Fruit fly (Drosophila melanogaster) whole organism, embryonic: ENCODE measurements around the gene CG8319.

Source experiments
- Adf1 ChIP-seq: fragments of 200-800 bp; sonication (Bioruptor generic); IDR thresholded peaks from 2 replicates; pipeline ENCODE4 v1.3.6; 2022; ENCODE audit warnings: missing biosample characterization, missing genetic modification characterization
- Atf-2 ChIP-seq: fragments of 200-800 bp; sonication (Bioruptor generic); optimal IDR thresholded peaks from 2 replicates; lab custom pipeline; 2016; ENCODE audit warnings: missing biosample characterization, missing genetic modification characterization
- Atf6 ChIP-seq: fragments of 200-800 bp; sonication (Bioruptor generic); IDR thresholded peaks from 2 replicates; pipeline ENCODE4 v1.3.6; 2022; ENCODE audit warnings: missing biosample characterization, missing genetic modification characterization
- BtbVII ChIP-seq: fragments of 200-800 bp; sonication (Bioruptor generic); optimal IDR thresholded peaks from 3 replicates; lab custom pipeline; 2017; ENCODE audit warnings: missing biosample characterization, mild to moderate bottlenecking, missing genetic modification characterization
- CG10366 ChIP-seq: fragments of 200-800 bp; sonication (Bioruptor generic); IDR thresholded peaks from 2 replicates; pipeline ENCODE4 v1.3.6; 2022; ENCODE audit warnings: missing biosample characterization, missing genetic modification characterization
- CG13287 ChIP-seq: fragments of 200-800 bp; sonication (Bioruptor generic); IDR thresholded peaks from 2 replicates; pipeline ENCODE4 v1.3.6; 2022; ENCODE audit warnings: missing biosample characterization, missing genetic modification characterization; ENCODE audit not compliant: partially characterized antibody
- CG13296 ChIP-seq: fragments of 200-800 bp; sonication (Bioruptor generic); optimal IDR thresholded peaks from 3 replicates; lab custom pipeline; 2018; ENCODE audit warnings: missing biosample characterization, mild to moderate bottlenecking, missing genetic modification characterization
- CG13894 ChIP-seq: fragments of 200-800 bp; sonication (Bioruptor generic); optimal IDR thresholded peaks from 3 replicates; lab custom pipeline; 2018; ENCODE audit warnings: missing biosample characterization, mild to moderate bottlenecking, missing genetic modification characterization, moderate library complexity
- CG17328 ChIP-seq: fragments of 200-800 bp; sonication (Bioruptor generic); IDR thresholded peaks from 2 replicates; pipeline ENCODE4 v1.3.6; 2022; ENCODE audit warnings: missing biosample characterization, missing genetic modification characterization
- CG1792 ChIP-seq: fragments of 200-800 bp; sonication (Bioruptor generic); optimal IDR thresholded peaks from 2 replicates; lab custom pipeline; 2016; ENCODE audit warnings: missing biosample characterization, missing genetic modification characterization
- CG2116 ChIP-seq: fragments of 200-800 bp; sonication (Bioruptor generic); optimal IDR thresholded peaks from 3 replicates; lab custom pipeline; 2018; ENCODE audit warnings: missing biosample characterization, mild to moderate bottlenecking, missing genetic modification characterization
- CG3847 ChIP-seq: fragments of 200-800 bp; sonication (Bioruptor generic); IDR thresholded peaks from 2 replicates; pipeline ENCODE4 v1.3.6; 2022; ENCODE audit warnings: missing biosample characterization, missing genetic modification characterization
- CG43689 ChIP-seq: fragments of 200-800 bp; sonication (Bioruptor generic); IDR thresholded peaks from 2 replicates; pipeline ENCODE4 v1.3.6; 2022; ENCODE audit warnings: missing biosample characterization, missing genetic modification characterization
- CG4854 ChIP-seq: fragments of 200-800 bp; sonication (Bioruptor generic); optimal IDR thresholded peaks from 2 replicates; lab custom pipeline; 2016; ENCODE audit warnings: missing biosample characterization, missing genetic modification characterization, inconsistent platforms
- CG9215 ChIP-seq: fragments of 200-800 bp; sonication (Bioruptor generic); IDR thresholded peaks from 2 replicates; pipeline ENCODE4 v1.3.6; 2022; ENCODE audit warnings: missing biosample characterization, missing genetic modification characterization
- CG9437 ChIP-seq: fragments of 200-800 bp; sonication (Bioruptor generic); optimal IDR thresholded peaks from 2 replicates; lab custom pipeline; 2018; ENCODE audit warnings: missing biosample characterization, mild to moderate bottlenecking, missing genetic modification characterization
- Dip2 ChIP-seq: fragments of 200-800 bp; sonication (Bioruptor generic); IDR thresholded peaks from 2 replicates; pipeline ENCODE4 v1.3.6; 2022; ENCODE audit warnings: missing biosample characterization, missing genetic modification characterization
- E2f1 ChIP-seq: fragments of 200-800 bp; sonication (Bioruptor generic); IDR thresholded peaks from 2 replicates; pipeline ENCODE4 v1.3.6; 2022; ENCODE audit warnings: missing biosample characterization, missing genetic modification characterization
- Elba2 ChIP-seq: fragments of 200-800 bp; sonication (Bioruptor generic); optimal IDR thresholded peaks from 3 replicates; lab custom pipeline; 2016; ENCODE audit warnings: missing biosample characterization, missing genetic modification characterization
- Hr78 ChIP-seq, 2 experiments: fragments of 200-800 bp in 1 of 2; fragments of >200 bp in 1 of 2; sonication (Bioruptor generic) in 1 of 2; optimal IDR thresholded peaks; 2 replicates each; lab custom pipeline; 2017 to 2019; ENCODE audit warnings: missing biosample characterization in 2 of 2, missing genetic modification characterization in 2 of 2, mild to moderate bottlenecking in 1 of 2, moderate library complexity in 1 of 2
- Jarid2 ChIP-seq: fragments of 200-800 bp; sonication (Bioruptor generic); optimal IDR thresholded peaks from 3 replicates; lab custom pipeline; 2017; ENCODE audit warnings: mild to moderate bottlenecking, missing biosample characterization, missing genetic modification reagents, missing genetic modification characterization
- Mad ChIP-seq: fragments of 200-800 bp; sonication (Bioruptor generic); optimal IDR thresholded peaks from 2 replicates; lab custom pipeline; 2016; ENCODE audit warnings: missing biosample characterization, missing genetic modification characterization
- Nf-YB ChIP-seq: fragments of 200-800 bp; sonication (Bioruptor generic); optimal IDR thresholded peaks from 3 replicates; lab custom pipeline; 2019; ENCODE audit warnings: missing biosample characterization, mild to moderate bottlenecking, missing genetic modification characterization, moderate library complexity
- NfI ChIP-seq: fragments of 200-800 bp; sonication (Bioruptor generic); optimal IDR thresholded peaks from 3 replicates; lab custom pipeline; 2018; ENCODE audit warnings: missing biosample characterization, mild to moderate bottlenecking, missing genetic modification characterization, moderate library complexity
- PHDP ChIP-seq: fragments of 200-800 bp; sonication (Bioruptor generic); optimal IDR thresholded peaks from 3 replicates; lab custom pipeline; 2018; ENCODE audit warnings: missing biosample characterization, mild to moderate bottlenecking, missing genetic modification characterization, moderate library complexity
- Six4 ChIP-seq: fragments of 200-800 bp; sonication (Bioruptor generic); optimal IDR thresholded peaks from 2 replicates; lab custom pipeline; 2016; ENCODE audit warnings: missing biosample characterization, missing genetic modification characterization
- az2 ChIP-seq: fragments of 200-800 bp; sonication (Bioruptor generic); optimal IDR thresholded peaks from 3 replicates; lab custom pipeline; 2016; ENCODE audit warnings: missing biosample characterization, missing genetic modification characterization
- bowl ChIP-seq: fragments of 200-800 bp; sonication (Bioruptor generic); IDR thresholded peaks from 2 replicates; pipeline ENCODE4 v1.3.6; 2022; ENCODE audit warnings: missing biosample characterization, missing genetic modification characterization
- chif ChIP-seq, 2 experiments: fragments of 200-800 bp; sonication (Bioruptor generic); optimal IDR thresholded peaks; 3 replicates each; lab custom pipeline; 2016; ENCODE audit warnings: missing biosample characterization in 2 of 2, missing genetic modification characterization in 2 of 2
- chinmo ChIP-seq: fragments of 200-800 bp; sonication (Bioruptor generic); IDR thresholded peaks from 4 replicates; pipeline ENCODE4 v1.3.6; 2022; ENCODE audit warnings: missing biosample characterization, missing genetic modification characterization; ENCODE audit not compliant: partially characterized antibody
- crol ChIP-seq: fragments of 200-800 bp; sonication (Bioruptor generic); IDR thresholded peaks from 2 replicates; pipeline ENCODE4 v1.3.6; 2022; ENCODE audit warnings: missing biosample characterization, missing genetic modification characterization
- fd64A ChIP-seq: fragments of 200-800 bp; sonication (Bioruptor generic); optimal IDR thresholded peaks from 3 replicates; lab custom pipeline; 2018; ENCODE audit warnings: missing biosample characterization, mild to moderate bottlenecking, missing genetic modification characterization
- gce ChIP-seq: fragments of 200-800 bp; sonication (Bioruptor generic); IDR thresholded peaks from 3 replicates; pipeline ENCODE4 v1.3.6; 2022; ENCODE audit warnings: missing biosample characterization, missing genetic modification characterization
- kah ChIP-seq: fragments of 200-800 bp; sonication (Bioruptor generic); optimal IDR thresholded peaks from 2 replicates; lab custom pipeline; 2018; ENCODE audit warnings: missing biosample characterization, mild to moderate bottlenecking, missing genetic modification characterization
- kay ChIP-seq: fragments of 200-800 bp; sonication (Bioruptor generic); optimal IDR thresholded peaks from 2 replicates; lab custom pipeline; 2016; ENCODE audit warnings: missing biosample characterization, missing genetic modification characterization
- klu ChIP-seq: fragments of 200-800 bp; sonication (Bioruptor generic); IDR thresholded peaks from 2 replicates; pipeline ENCODE4 v1.3.6; 2022; ENCODE audit warnings: missing biosample characterization, missing genetic modification characterization
- kni ChIP-seq: fragments of 200-800 bp; sonication (Bioruptor generic); optimal IDR thresholded peaks from 3 replicates; lab custom pipeline; 2017; ENCODE audit warnings: mild to moderate bottlenecking, missing biosample characterization, missing genetic modification reagents, missing genetic modification characterization
- mld ChIP-seq: fragments of 200-800 bp; sonication (Bioruptor generic); IDR thresholded peaks from 3 replicates; pipeline ENCODE4 v1.3.6; 2022; ENCODE audit warnings: missing biosample characterization, missing genetic modification characterization; ENCODE audit not compliant: partially characterized antibody
- nerfin-1 ChIP-seq: fragments of 200-800 bp; sonication (Bioruptor generic); optimal IDR thresholded peaks from 3 replicates; lab custom pipeline; 2019; ENCODE audit warnings: missing biosample characterization, mild to moderate bottlenecking, missing genetic modification characterization, moderate library complexity
- odd ChIP-seq: fragments of 200-800 bp; sonication (Bioruptor generic); optimal IDR thresholded peaks from 2 replicates; lab custom pipeline; 2017; ENCODE audit warnings: missing biosample characterization, mild to moderate bottlenecking, missing genetic modification characterization
- peb ChIP-seq: fragments of 200-800 bp; sonication (Bioruptor generic); IDR thresholded peaks from 2 replicates; pipeline ENCODE4 v1.3.6; 2022; ENCODE audit warnings: missing biosample characterization, missing genetic modification characterization
- pfk ChIP-seq: fragments of 200-800 bp; sonication (Bioruptor generic); optimal IDR thresholded peaks from 2 replicates; lab custom pipeline; 2018; ENCODE audit warnings: missing biosample characterization, mild to moderate bottlenecking, missing genetic modification characterization, moderate library complexity
- row ChIP-seq: fragments of 200-800 bp; sonication (Bioruptor generic); IDR thresholded peaks from 3 replicates; pipeline ENCODE4 v1.3.6; 2022; ENCODE audit warnings: missing biosample characterization, missing genetic modification characterization
- sna ChIP-seq: fragments of 200-800 bp; sonication (Bioruptor generic); IDR thresholded peaks from 2 replicates; pipeline ENCODE4 v1.3.6; 2022; ENCODE audit warnings: missing biosample characterization, missing genetic modification characterization; ENCODE audit not compliant: partially characterized antibody
- tna ChIP-seq: fragments of 200-800 bp; sonication (Bioruptor generic); IDR thresholded peaks from 2 replicates; pipeline ENCODE4 v1.3.6; 2022; ENCODE audit warnings: missing biosample characterization, missing genetic modification characterization; ENCODE audit not compliant: partially characterized antibody
- vnd ChIP-seq: fragments of 200-800 bp; sonication (Bioruptor generic); IDR thresholded peaks from 3 replicates; pipeline ENCODE4 v1.3.6; 2022; ENCODE audit warnings: missing biosample characterization, missing genetic modification characterization; ENCODE audit not compliant: partially characterized antibody
- wdn ChIP-seq: fragments of 200-800 bp; sonication (Bioruptor generic); IDR thresholded peaks from 2 replicates; pipeline ENCODE4 v1.3.6; 2022; ENCODE audit warnings: missing biosample characterization, missing genetic modification characterization
- wor ChIP-seq: fragments of 200-800 bp; sonication (Bioruptor generic); IDR thresholded peaks from 2 replicates; pipeline ENCODE4 v1.3.6; 2022; ENCODE audit warnings: missing biosample characterization, missing genetic modification characterization
- zfh2 ChIP-seq: fragments of 200-800 bp; sonication (Bioruptor generic); optimal IDR thresholded peaks from 2 replicates; lab custom pipeline; 2016; ENCODE audit warnings: missing biosample characterization, missing genetic modification characterization

CG8319 gene

dm6 chr3R:9626880-9627401 is at the start of gene CG8319, which contains the start of gene CG9427 (continued):
- TF ChIP-seq row (GFP tag; lab: Robert Waterston, UW) (peak; percentile 82), CG9437 (peak; percentile 9), pfk (no peak), CG3847 (GFP tag; lab: Robert Waterston, UW) (peak; percentile 55), PHDP (tag; lab: Kevin White, UChicago) (peak; percentile 77), Atf-2 (peak; percentile 54), az2 (peak; percentile 51), CG1792 (GFP tag; lab: Kevin White, UChicago) (no peak), CG4854 (peak; percentile 51), nerfin-1 (tag; lab: Kevin White, UChicago) (peak; percentile 36), Adf1 (no peak), vnd (GFP tag; lab: Robert Waterston, UW) (peak; percentile 76), peb (GFP tag; lab: Robert Waterston, UW) (no peak), gce (GFP tag; lab: Robert Waterston, UW) (no peak), wdn (GFP tag; lab: Robert Waterston, UW) (no peak), Atf6 (no peak; the same call in 1 of the 2 replicates), CG43689 (no peak), CG10366 (GFP tag; lab: Robert Waterston, UW) (0 out of 2 replicates have a peak, but pooled peaks have one; percentile 47), klu (GFP tag; lab: Robert Waterston, UW) (no peak), CG13894 (tag; lab: Kevin White, UChicago) (peak; percentile 64), mld (GFP tag; lab: Robert Waterston, UW) (0 out of 3 replicates have a peak, but pooled peaks have one; percentile 40), BtbVII (GFP tag; lab: Kevin White, UChicago) (no peak), chif (GFP tag; optimal IDR thresholded peaks at IDR 0.05; lab: Kevin White, UChicago) (peak; percentile 40 to 63), Six4 (GFP tag; lab: Kevin White, UChicago) (peak; percentile 33), CG9215 (GFP tag; lab: Robert Waterston, UW) (no peak; the same call in 1 of the 2 replicates), E2f1 (GFP tag; lab: Robert Waterston, UW) (0 out of 2 replicates have a peak, but pooled peaks have one; percentile 34), NfI (GFP tag; lab: Kevin White, UChicago) (peak; percentile 47), CG13287 (GFP tag; lab: Robert Waterston, UW) (peak; percentile 96), CG17328 (GFP tag; lab: Robert Waterston, UW) (peak; percentile 26; the same call in 1 of the 2 replicates), Elba2 (GFP tag; lab: Kevin White, UChicago) (peak; percentile 16), kni (peak; percentile 26), wor (no peak), CG2116 (peak; percentile 92), sna (peak; percentile 94), Hr78 (GFP tag; optimal IDR thresholded peaks at IDR 0.05; lab: Kevin White, UChicago) (no peak), tna (GFP tag; lab: Robert Waterston, UW) (peak; percentile 65; the same call in 1 of the 2 replicates), zfh2 (peak; percentile 54), kay (peak; percentile 28), Nf-YB (GFP tag; lab: Kevin White, UChicago) (peak; percentile 50), fd64A (no peak), odd (GFP tag; lab: Kevin White, UChicago) (no peak), Mad (GFP tag; lab: Kevin White, UChicago) (peak; percentile 39), kah (GFP tag; lab: Kevin White, UChicago) (no peak), crol (no peak), Jarid2 (no peak), bowl (no peak), Dip2 (GFP tag; lab: Robert Waterston, UW) (no peak), CG13296 (peak; percentile 62), chinmo (GFP tag; lab: Robert Waterston, UW) (0 out of 4 replicates have a peak, but pooled peaks have one; percentile 44)
